Worm (Caenorhabditis elegans): ENCODE results near the gene Y9C2UA.1.

Gene Y9C2UA.1

DNA sequence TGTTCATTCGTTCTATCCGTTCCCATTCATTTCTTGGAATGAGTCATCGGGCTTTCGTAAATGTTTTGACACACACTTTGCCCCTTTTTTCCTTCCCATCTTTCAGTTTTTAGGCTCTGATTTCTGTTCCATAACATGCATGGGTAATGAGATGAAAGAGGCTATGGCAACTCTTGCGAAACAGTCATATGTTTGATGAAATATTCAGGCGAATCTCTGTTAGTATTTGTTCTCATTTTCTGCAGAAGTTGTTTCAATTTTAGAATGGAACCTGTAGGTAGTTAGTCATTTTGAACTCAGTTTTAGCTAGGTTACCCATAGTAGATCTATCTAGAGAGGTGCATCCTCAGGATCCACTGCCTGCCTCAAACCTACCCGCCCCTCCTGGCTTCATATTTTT is 24.5 kb upstream of the Y9C2UA.1 start:
- no peak for TF ChIP-seq zip-8 (tag; optimal IDR thresholded peaks at IDR 0.05)
- TF ChIP-seq elt-3 (tag; optimal IDR thresholded peaks at IDR 0.05): no peak
- TF ChIP-seq M03D4.4 (tag; optimal IDR thresholded peaks at IDR 0.05): no peak
- TF ChIP-seq ces-1 (GFP tag; optimal IDR thresholded peaks at IDR 0.05): no peak
- no peak for TF ChIP-seq elt-1 (tag; optimal IDR thresholded peaks at IDR 0.05; ENCODE audit: borderline replicate concordance, insufficient read depth)
- TF ChIP-seq tbx-8 (GFP tag; optimal IDR thresholded peaks at IDR 0.05): no peak
- TF ChIP-seq ham-2 (GFP tag; optimal IDR thresholded peaks at IDR 0.05): no peak
- no peak for TF ChIP-seq mab-5 (tag; optimal IDR thresholded peaks at IDR 0.05)
- no peak for TF ChIP-seq sem-2 (GFP tag; optimal IDR thresholded peaks at IDR 0.05)
- TF ChIP-seq lin-13 (tag; optimal IDR thresholded peaks at IDR 0.05): no peak
- TF ChIP-seq drap-1 (GFP tag; optimal IDR thresholded peaks at IDR 0.05): no peak
- no peak for TF ChIP-seq unc-120 (tag; optimal IDR thresholded peaks at IDR 0.05; ENCODE audit: poor library complexity, severe bottlenecking)
- no peak for TF ChIP-seq unc-62 (GFP tag; optimal IDR thresholded peaks at IDR 0.05)
- TF ChIP-seq nhr-2 (tag; optimal IDR thresholded peaks at IDR 0.05): no peak
- TF ChIP-seq mls-2 (tag; optimal IDR thresholded peaks at IDR 0.05): no peak
- TF ChIP-seq flh-1 (GFP tag; optimal IDR thresholded peaks at IDR 0.05): no peak
- TF ChIP-seq mep-1 (tag; optimal IDR thresholded peaks at IDR 0.05): no peak
- no peak for TF ChIP-seq lin-32 (GFP tag; optimal IDR thresholded peaks at IDR 0.05)
- TF ChIP-seq pha-4 (tag; optimal IDR thresholded peaks at IDR 0.05): no peak

DNA sequence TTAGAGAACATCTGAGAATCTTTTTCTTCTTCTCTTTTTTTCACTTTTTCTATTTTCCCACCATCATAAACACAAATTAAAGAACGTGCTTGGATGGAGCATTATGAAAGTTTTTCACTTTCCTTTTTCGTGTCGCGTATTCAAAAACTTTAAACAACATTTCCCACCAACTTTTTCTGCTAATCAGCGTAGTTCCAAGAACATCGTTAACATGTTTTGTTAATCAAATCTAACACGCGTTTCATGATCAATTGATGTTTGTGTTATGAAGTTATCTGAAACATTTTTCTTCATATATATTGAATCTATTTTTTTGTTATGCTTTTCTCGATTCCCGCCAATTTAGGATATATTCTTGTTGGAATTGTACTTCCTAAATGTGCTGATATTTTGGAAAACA is 23.8 kb upstream of the Y9C2UA.1 start:
- no peak for TF ChIP-seq ces-1 (GFP tag; optimal IDR thresholded peaks at IDR 0.05)
- no peak for TF ChIP-seq M03D4.4 (tag; optimal IDR thresholded peaks at IDR 0.05)

DNA sequence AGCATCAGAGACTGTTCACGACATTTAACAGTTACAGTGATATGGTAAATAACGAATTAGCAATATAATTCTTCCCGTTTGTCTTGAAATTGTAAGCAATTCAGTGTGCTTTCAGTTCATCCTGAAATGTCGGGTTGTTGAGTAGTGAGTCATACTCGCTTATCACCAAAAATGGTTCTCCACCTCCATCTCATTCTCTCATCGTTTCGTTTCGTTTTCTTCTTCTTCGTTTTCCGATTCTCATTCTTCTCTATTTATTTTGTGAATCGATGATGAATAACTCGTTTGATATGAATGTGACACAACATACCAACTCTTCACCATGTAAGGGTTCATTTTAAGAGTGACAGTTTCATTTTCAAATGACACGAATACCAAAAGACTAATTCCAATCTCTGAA is 23.0 kb upstream of the Y9C2UA.1 start:
- TF ChIP-seq nhr-12 (tag; optimal IDR thresholded peaks at IDR 0.05) (no peak), blmp-1 (tag; optimal IDR thresholded peaks at IDR 0.05) (no peak), sem-2 (GFP tag; optimal IDR thresholded peaks at IDR 0.05) (no peak), unc-120 (tag; optimal IDR thresholded peaks at IDR 0.05; ENCODE audit: poor library complexity, severe bottlenecking) (no peak), zip-8 (tag; optimal IDR thresholded peaks at IDR 0.05) (no peak)

DNA sequence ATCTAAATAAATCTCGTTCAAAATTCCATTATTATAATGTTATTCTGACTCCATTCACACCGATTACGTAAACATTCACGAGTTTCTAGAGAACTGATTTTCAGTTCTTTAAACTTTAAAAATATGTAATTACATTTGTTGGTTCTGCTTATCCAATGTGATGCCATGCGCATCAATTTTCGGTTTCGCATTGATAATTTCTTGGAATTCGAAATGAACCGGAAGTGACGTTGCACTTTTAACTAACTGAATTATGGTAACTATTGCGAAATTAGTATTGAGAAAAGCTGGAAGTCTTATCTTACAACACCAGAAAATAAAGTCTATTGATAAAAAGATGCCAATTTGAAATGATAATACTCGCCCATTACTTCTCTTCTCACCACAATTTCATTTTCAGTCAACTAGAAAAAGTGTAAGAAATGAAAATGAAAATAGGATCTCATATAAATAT is 21.6 kb upstream of the Y9C2UA.1 start:
- TF ChIP-seq nhr-2 (tag; optimal IDR thresholded peaks at IDR 0.05) (no peak), ces-1 (GFP tag; optimal IDR thresholded peaks at IDR 0.05) (no peak), ceh-43 (GFP tag; optimal IDR thresholded peaks at IDR 0.05) (no peak), lsy-2 (tag; optimal IDR thresholded peaks at IDR 0.05) (no peak), ham-2 (GFP tag; optimal IDR thresholded peaks at IDR 0.05) (no peak)

DNA sequence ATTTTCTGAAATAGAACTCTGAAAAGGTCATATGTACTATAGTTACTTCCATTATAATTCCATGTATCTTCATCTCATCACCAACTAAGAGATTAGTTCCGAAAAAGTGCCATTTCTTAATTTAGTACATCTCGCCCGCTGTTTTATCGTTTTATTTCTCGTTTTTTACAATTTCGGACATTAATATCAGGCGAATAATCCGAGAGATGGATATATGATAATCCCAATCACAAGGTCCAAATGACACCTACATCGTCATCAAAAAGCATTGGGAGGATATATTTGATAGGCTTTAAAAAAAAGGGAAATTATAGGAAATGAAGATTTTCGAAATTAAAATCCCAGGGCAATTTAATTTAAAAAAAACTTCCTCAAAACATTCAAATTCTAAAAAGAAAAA is 19.1 kb upstream of the Y9C2UA.1 start:
- TF ChIP-seq nhr-28 (tag; optimal IDR thresholded peaks at IDR 0.05): no peak
- TF ChIP-seq unc-39 (tag; optimal IDR thresholded peaks at IDR 0.05): no peak
- TF ChIP-seq ceh-83 (GFP tag; optimal IDR thresholded peaks at IDR 0.05): no peak
- TF ChIP-seq lin-13 (tag; optimal IDR thresholded peaks at IDR 0.05): no peak
- no peak for TF ChIP-seq snpc-4 (tag; optimal IDR thresholded peaks at IDR 0.05)
- TF ChIP-seq M03D4.4 (tag; optimal IDR thresholded peaks at IDR 0.05): no peak
- TF ChIP-seq sptf-1 (tag; optimal IDR thresholded peaks at IDR 0.05): no peak
- no peak for TF ChIP-seq ceh-39 (tag; optimal IDR thresholded peaks at IDR 0.05)
- TF ChIP-seq ztf-11 (tag; optimal IDR thresholded peaks at IDR 0.05): no peak
- no peak for TF ChIP-seq elt-1 (tag; optimal IDR thresholded peaks at IDR 0.05; ENCODE audit: borderline replicate concordance, insufficient read depth)
- TF ChIP-seq nhr-2 (tag; optimal IDR thresholded peaks at IDR 0.05): no peak
- no peak for TF ChIP-seq hlh-1 (tag; optimal IDR thresholded peaks at IDR 0.05)
- no peak for TF ChIP-seq mls-2 (tag; optimal IDR thresholded peaks at IDR 0.05)
- no peak for TF ChIP-seq ceh-43 (GFP tag; optimal IDR thresholded peaks at IDR 0.05)
- TF ChIP-seq flh-1 (GFP tag; optimal IDR thresholded peaks at IDR 0.05): no peak
- TF ChIP-seq lin-32 (GFP tag; optimal IDR thresholded peaks at IDR 0.05): no peak
- TF ChIP-seq ham-2 (GFP tag; optimal IDR thresholded peaks at IDR 0.05): no peak
- TF ChIP-seq nhr-76 (tag; optimal IDR thresholded peaks at IDR 0.05): no peak
